Fruit fly (Drosophila melanogaster): Measurements from ENCODE around the gene RpS6.

The RpS6 gene

DNA sequence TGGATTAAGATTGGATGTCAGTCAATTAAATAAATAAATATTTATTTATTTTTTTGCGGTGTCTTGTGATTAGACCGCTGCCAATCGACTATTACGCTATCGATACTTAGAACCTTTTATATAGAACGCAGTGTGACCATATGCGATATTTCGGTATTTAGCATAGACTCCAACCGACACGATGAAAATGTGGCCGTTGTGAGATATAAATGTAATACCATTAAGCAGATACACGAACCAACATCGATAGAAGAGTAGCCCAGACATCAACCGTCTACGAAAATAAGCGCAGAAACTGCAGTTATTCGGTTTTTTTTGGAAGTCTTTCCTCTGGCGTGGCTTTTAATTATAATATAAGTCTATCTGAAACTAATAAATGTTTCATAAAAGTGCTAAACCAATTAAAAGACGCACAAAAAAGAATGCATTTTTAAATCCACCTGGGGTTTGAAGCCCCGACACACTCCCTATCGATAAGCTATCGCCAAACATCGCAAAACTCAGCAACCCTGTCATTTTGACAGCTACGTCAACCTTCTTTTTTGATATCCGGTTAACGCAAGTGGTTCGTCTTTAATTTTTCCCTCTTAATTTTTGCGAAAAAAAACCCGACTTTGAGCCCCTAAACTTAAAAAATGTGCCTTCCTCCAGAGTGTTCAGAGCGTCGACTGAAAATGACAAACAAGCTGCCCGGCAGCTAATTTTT is 32.2 kb upstream of the RpS6 start, which contains the start of the genes Dhdds and RpS14a:
Gene Dhdds, minus strand, starts transcription at position 142 of the 706 bp plus-strand sequence.
Gene RpS14a, plus strand, starts transcription at position 533 of the 706 bp plus-strand sequence.
- peak; percentile 38 for TF ChIP-seq HLH106 (tag; optimal IDR thresholded peaks at IDR 0.05)
- peak in 1 of 2 experiments; percentile 34 for TF ChIP-seq foxo (GFP tag; optimal IDR thresholded peaks at IDR 0.05)
- TF ChIP-seq Hnf4 (GFP tag; optimal IDR thresholded peaks at IDR 0.05): peak; percentile 10
- peak; percentile 39 for TF ChIP-seq sv (GFP tag; optimal IDR thresholded peaks at IDR 0.05)
- peak; percentile 65 for TF ChIP-seq brk (GFP tag; optimal IDR thresholded peaks at IDR 0.05)
- no peak for TF ChIP-seq CG32264 (GFP tag; optimal IDR thresholded peaks at IDR 0.05)
- peak; percentile 69 for TF ChIP-seq rgr (GFP tag; optimal IDR thresholded peaks at IDR 0.05)
- TF ChIP-seq psq (GFP tag; optimal IDR thresholded peaks at IDR 0.05): peak; percentile 37
- TF ChIP-seq CrebA (GFP tag; optimal IDR thresholded peaks at IDR 0.05; ENCODE audit: borderline replicate concordance): no peak
- peak; percentile 50 for TF ChIP-seq CG9705 (GFP tag; optimal IDR thresholded peaks at IDR 0.05)
- no peak for TF ChIP-seq N (GFP tag; optimal IDR thresholded peaks at IDR 0.05)
- TF ChIP-seq Rel (GFP tag; optimal IDR thresholded peaks at IDR 0.05): no peak
- TF ChIP-seq Rel (tag; optimal IDR thresholded peaks at IDR 0.05): peak; percentile 0
- peak; percentile 66 for TF ChIP-seq Sp1 (GFP tag; optimal IDR thresholded peaks at IDR 0.05)
- no peak for TF ChIP-seq Hr78 (GFP tag; optimal IDR thresholded peaks at IDR 0.05)
- peak; percentile 44 for TF ChIP-seq Hr83 (GFP tag; optimal IDR thresholded peaks at IDR 0.05; ENCODE audit: poor library complexity, severe bottlenecking)
- peak; percentile 46 for TF ChIP-seq h (GFP tag; optimal IDR thresholded peaks at IDR 0.05)
- TF ChIP-seq br (GFP tag; optimal IDR thresholded peaks at IDR 0.05): peak; percentile 48
- TF ChIP-seq Myc (optimal IDR thresholded peaks at IDR 0.05): peak; percentile 60
- peak; percentile 4 for TF ChIP-seq woc (GFP tag; optimal IDR thresholded peaks at IDR 0.05)
- TF ChIP-seq dl (GFP tag; optimal IDR thresholded peaks at IDR 0.05; ENCODE audit: insufficient read depth in 1 of 2, partially characterized antibody in 2 of 2): no peak
- TF ChIP-seq dmrt93B (GFP tag; optimal IDR thresholded peaks at IDR 0.05): peak; percentile 81
- TF ChIP-seq fru (GFP tag; optimal IDR thresholded peaks at IDR 0.05): peak; percentile 42
- TF ChIP-seq OdsH (GFP tag; optimal IDR thresholded peaks at IDR 0.05): peak; percentile 39
- peak; percentile 12 for TF ChIP-seq sage (GFP tag; optimal IDR thresholded peaks at IDR 0.05)

DNA sequence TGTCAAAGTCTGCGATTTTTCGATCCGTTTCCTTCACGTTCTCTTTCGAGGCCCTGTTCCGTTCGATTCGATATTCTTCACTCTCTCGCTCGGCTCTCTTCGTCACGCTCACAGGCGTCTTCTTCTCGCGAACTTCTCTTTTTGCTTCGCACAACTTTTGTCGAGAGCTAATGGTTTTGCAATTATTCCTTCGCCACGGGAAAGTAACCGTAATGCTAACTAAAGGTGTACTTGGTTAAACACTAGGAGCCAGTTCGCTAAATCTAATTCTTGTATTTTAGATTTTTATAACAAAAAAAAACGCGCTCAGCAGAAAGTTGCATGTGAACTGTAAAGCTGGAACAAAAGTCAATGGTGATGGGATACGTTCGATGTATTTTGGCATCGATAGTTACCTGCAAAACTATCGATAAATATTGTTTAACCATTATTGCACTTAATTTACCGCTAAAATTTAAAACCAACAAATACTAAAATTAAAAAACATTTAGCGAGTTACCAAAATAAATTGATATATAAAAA is 30.0 kb upstream of the RpS6 start, which contains the start of gene mahe:
Gene mahe, minus strand, starts transcription at position 355 of the 522 bp plus-strand sequence.
- peak; percentile 4 for TF ChIP-seq rgr (GFP tag; optimal IDR thresholded peaks at IDR 0.05)
- TF ChIP-seq brk (GFP tag; optimal IDR thresholded peaks at IDR 0.05): peak; percentile 34
- no peak for TF ChIP-seq Abd-B (GFP tag; optimal IDR thresholded peaks at IDR 0.05)
- no peak for TF ChIP-seq sv (GFP tag; optimal IDR thresholded peaks at IDR 0.05)
- TF ChIP-seq CG9705 (GFP tag; optimal IDR thresholded peaks at IDR 0.05): no peak
- TF ChIP-seq psq (GFP tag; optimal IDR thresholded peaks at IDR 0.05): no peak
- no peak for TF ChIP-seq ey (GFP tag; optimal IDR thresholded peaks at IDR 0.05)
- no peak for TF ChIP-seq dmrt93B (GFP tag; optimal IDR thresholded peaks at IDR 0.05)
- TF ChIP-seq Dif (GFP tag; optimal IDR thresholded peaks at IDR 0.05; ENCODE audit: partially characterized antibody): peak; percentile 54
- TF ChIP-seq Myc (optimal IDR thresholded peaks at IDR 0.05): no peak
- TF ChIP-seq Mio (GFP tag; optimal IDR thresholded peaks at IDR 0.05): peak; percentile 7
- no peak for TF ChIP-seq GATAd (GFP tag; optimal IDR thresholded peaks at IDR 0.05)
- TF ChIP-seq jim (GFP tag; optimal IDR thresholded peaks at IDR 0.05): no peak
- TF ChIP-seq sage (GFP tag; optimal IDR thresholded peaks at IDR 0.05): no peak
- no peak for TF ChIP-seq Jra (GFP tag; optimal IDR thresholded peaks at IDR 0.05)
- TF ChIP-seq Rel (GFP tag; optimal IDR thresholded peaks at IDR 0.05): no peak
- no peak for TF ChIP-seq Rel (tag; optimal IDR thresholded peaks at IDR 0.05)
- peak; percentile 7 to 47 for TF ChIP-seq dl (GFP tag; optimal IDR thresholded peaks at IDR 0.05; ENCODE audit: insufficient read depth in 1 of 2, partially characterized antibody in 2 of 2)
- TF ChIP-seq N (GFP tag; optimal IDR thresholded peaks at IDR 0.05): no peak
- TF ChIP-seq Vsx2 (GFP tag; optimal IDR thresholded peaks at IDR 0.05; ENCODE audit: partially characterized antibody): no peak
- no peak for TF ChIP-seq OdsH (GFP tag; optimal IDR thresholded peaks at IDR 0.05)
- TF ChIP-seq pan (optimal IDR thresholded peaks at IDR 0.05): no peak
- TF ChIP-seq tai (GFP tag; optimal IDR thresholded peaks at IDR 0.05): no peak
- TF ChIP-seq Hr83 (GFP tag; optimal IDR thresholded peaks at IDR 0.05; ENCODE audit: poor library complexity, severe bottlenecking): no peak
- no peak for TF ChIP-seq Hnf4 (GFP tag; optimal IDR thresholded peaks at IDR 0.05)
- no peak for TF ChIP-seq Dfd (GFP tag; optimal IDR thresholded peaks at IDR 0.05)
- TF ChIP-seq foxo (GFP tag; optimal IDR thresholded peaks at IDR 0.05): no peak
- no peak for TF ChIP-seq fru (GFP tag; optimal IDR thresholded peaks at IDR 0.05)
- no peak for TF ChIP-seq br (GFP tag; optimal IDR thresholded peaks at IDR 0.05)
- no peak for TF ChIP-seq dsf (GFP tag; optimal IDR thresholded peaks at IDR 0.05; ENCODE audit: borderline replicate concordance)
- no peak for TF ChIP-seq CG32264 (GFP tag; optimal IDR thresholded peaks at IDR 0.05)
- peak; percentile 8 for TF ChIP-seq Sp1 (GFP tag; optimal IDR thresholded peaks at IDR 0.05)
- TF ChIP-seq usp (GFP tag; optimal IDR thresholded peaks at IDR 0.05): no peak
- TF ChIP-seq Hr78 (GFP tag; optimal IDR thresholded peaks at IDR 0.05): no peak
- TF ChIP-seq CrebA (GFP tag; optimal IDR thresholded peaks at IDR 0.05; ENCODE audit: borderline replicate concordance): no peak
- TF ChIP-seq woc (GFP tag; optimal IDR thresholded peaks at IDR 0.05): no peak
- no peak for TF ChIP-seq lola (GFP tag; optimal IDR thresholded peaks at IDR 0.05)
- TF ChIP-seq h (GFP tag; optimal IDR thresholded peaks at IDR 0.05): peak; percentile 7
- TF ChIP-seq HLH106 (tag; optimal IDR thresholded peaks at IDR 0.05): no peak
